Fruit fly (Drosophila melanogaster): ENCODE measurements around the gene zormin.

- no peak for TF ChIP-seq EcR (GFP tag; optimal IDR thresholded peaks at IDR 0.05)
- TF ChIP-seq CG8478 (optimal IDR thresholded peaks at IDR 0.05) = no peak
Measured at dm6 chr3L:2144355-2144754, 7.1 kb downstream of the zormin start.

Data from whole organism.